Worm (Caenorhabditis elegans) whole organism, L2 larva: ENCODE results near the gene C44C1.6.

ENCODE experiments used
- C34F6.9 ChIP-seq: fragments of 150-350 bp; optimal IDR thresholded peaks from 2 replicates; lab custom pipeline; 2014; ENCODE audit warnings: missing biosample characterization, missing genetic modification characterization
- F13H6.1 ChIP-seq: sonication (generic microtip); optimal IDR thresholded peaks from 2 replicates; lab custom pipeline; 2016; ENCODE audit warnings: missing genetic modification characterization, missing compliant biosample characterization
- R02D3.7 ChIP-seq: fragments of 150-350 bp; optimal IDR thresholded peaks from 2 replicates; lab custom pipeline; 2014; ENCODE audit warnings: missing biosample characterization, missing genetic modification characterization
- Y55F3AM.14 ChIP-seq: fragments of 200-800 bp; sonication (Bioruptor generic); optimal IDR thresholded peaks from 2 replicates; lab custom pipeline; 2018; ENCODE audit warnings: mild to moderate bottlenecking, missing genetic modification characterization, missing compliant biosample characterization
- ZK546.5 ChIP-seq: sonication (generic microtip); optimal IDR thresholded peaks from 2 replicates; lab custom pipeline; 2017; ENCODE audit warnings: missing biosample characterization, missing genetic modification characterization
- alr-1 ChIP-seq: fragments of 150-350 bp; optimal IDR thresholded peaks from 2 replicates; lab custom pipeline; 2014; ENCODE audit warnings: missing biosample characterization, missing genetic modification characterization
- aly-2 ChIP-seq: fragments of 150-350 bp; optimal IDR thresholded peaks from 2 replicates; lab custom pipeline; 2014; ENCODE audit warnings: missing biosample characterization, missing genetic modification characterization
- ama-1 ChIP-seq: fragments of 150-350 bp; optimal IDR thresholded peaks from 2 replicates; lab custom pipeline; 2018; ENCODE audit warnings: inconsistent platforms
- blmp-1 ChIP-seq: sonication (generic microtip); optimal IDR thresholded peaks from 2 replicates; lab custom pipeline; 2017; ENCODE audit warnings: missing genetic modification characterization, mild to moderate bottlenecking, missing compliant biosample characterization, antibody characterized with exemption, moderate library complexity; ENCODE audit not compliant: insufficient read depth
- ceh-16 ChIP-seq: fragments of 150-350 bp; optimal IDR thresholded peaks from 2 replicates; lab custom pipeline; 2014; ENCODE audit warnings: missing biosample characterization, missing genetic modification characterization
- ceh-82 ChIP-seq: fragments of 150-350 bp; optimal IDR thresholded peaks from 2 replicates; lab custom pipeline; 2014; ENCODE audit warnings: missing biosample characterization, missing genetic modification characterization
- crh-2 ChIP-seq: sonication (generic microtip); optimal IDR thresholded peaks from 2 replicates; lab custom pipeline; 2017; ENCODE audit warnings: missing biosample characterization, missing genetic modification characterization
- dmd-4 ChIP-seq: sonication (generic microtip); optimal IDR thresholded peaks from 2 replicates; lab custom pipeline; 2017; ENCODE audit warnings: missing biosample characterization, missing genetic modification characterization
- egl-27 ChIP-seq: sonication (generic microtip); optimal IDR thresholded peaks from 3 replicates; lab custom pipeline; 2017; ENCODE audit warnings: missing biosample characterization, missing genetic modification reagents, missing genetic modification characterization
- elt-1 ChIP-seq: fragments of 150-350 bp; optimal IDR thresholded peaks from 2 replicates; lab custom pipeline; 2014; ENCODE audit warnings: missing biosample characterization, missing genetic modification characterization
- elt-3 ChIP-seq: sonication (generic microtip); optimal IDR thresholded peaks from 2 replicates; lab custom pipeline; 2017; ENCODE audit warnings: missing biosample characterization, missing genetic modification characterization
- fos-1 ChIP-seq: fragments of 150-350 bp; optimal IDR thresholded peaks from 2 replicates; lab custom pipeline; 2014; ENCODE audit warnings: missing biosample characterization, missing genetic modification characterization
- gmeb-1 ChIP-seq: fragments of 150-350 bp; optimal IDR thresholded peaks from 2 replicates; lab custom pipeline; 2014; ENCODE audit warnings: missing biosample characterization, missing genetic modification characterization
- lin-11 ChIP-seq: fragments of 150-350 bp; sonication (generic microtip); optimal IDR thresholded peaks from 2 replicates; lab custom pipeline; 2014; ENCODE audit warnings: missing biosample characterization, missing genetic modification characterization, inconsistent platforms, mixed read lengths
- lin-13 ChIP-seq: fragments of 150-350 bp; optimal IDR thresholded peaks from 2 replicates; lab custom pipeline; 2014; ENCODE audit warnings: missing biosample characterization, missing genetic modification reagents, missing genetic modification characterization
- lin-39 ChIP-seq: fragments of 150-350 bp; optimal IDR thresholded peaks from 2 replicates; lab custom pipeline; 2014; ENCODE audit warnings: missing biosample characterization, missing genetic modification reagents, missing genetic modification characterization
- lsy-2 ChIP-seq, 2 experiments: fragments of 150-350 bp in 1 of 2; sonication (generic microtip) in 1 of 2; optimal IDR thresholded peaks; 2 replicates each; lab custom pipeline; 2014 to 2017; ENCODE audit warnings: missing biosample characterization in 2 of 2, missing genetic modification characterization in 2 of 2
- mab-5 ChIP-seq: fragments of 150-350 bp; optimal IDR thresholded peaks from 2 replicates; lab custom pipeline; 2014; ENCODE audit warnings: missing biosample characterization, missing genetic modification characterization
- mbf-1 ChIP-seq: sonication (generic microtip); optimal IDR thresholded peaks from 2 replicates; lab custom pipeline; 2017; ENCODE audit warnings: missing biosample characterization, missing genetic modification characterization
- mdl-1 ChIP-seq, 2 experiments: fragments of 150-350 bp in 1 of 2; sonication (generic microtip) in 1 of 2; optimal IDR thresholded peaks; 2 replicates each; lab custom pipeline; 2017; ENCODE audit warnings: missing biosample characterization in 2 of 2, missing genetic modification characterization in 2 of 2
- nhr-10 ChIP-seq: sonication (generic microtip); optimal IDR thresholded peaks from 2 replicates; lab custom pipeline; 2017; ENCODE audit warnings: missing biosample characterization, missing genetic modification characterization
- nhr-11 ChIP-seq: fragments of 150-350 bp; optimal IDR thresholded peaks from 2 replicates; lab custom pipeline; 2014; ENCODE audit warnings: missing biosample characterization, missing genetic modification characterization
- nhr-12 ChIP-seq: fragments of 150-350 bp; optimal IDR thresholded peaks from 2 replicates; lab custom pipeline; 2014; ENCODE audit warnings: missing biosample characterization, missing genetic modification characterization
- nhr-129 ChIP-seq: fragments of 150-350 bp; optimal IDR thresholded peaks from 2 replicates; lab custom pipeline; 2014; ENCODE audit warnings: missing biosample characterization, missing genetic modification characterization
- nhr-21 ChIP-seq: fragments of 150-350 bp; optimal IDR thresholded peaks from 2 replicates; lab custom pipeline; 2014; ENCODE audit warnings: missing biosample characterization, missing genetic modification characterization
- nhr-23 ChIP-seq: fragments of 150-350 bp; optimal IDR thresholded peaks from 2 replicates; lab custom pipeline; 2014; ENCODE audit warnings: missing biosample characterization, missing genetic modification reagents, missing genetic modification characterization
- nhr-237 ChIP-seq: fragments of 150-350 bp; optimal IDR thresholded peaks from 2 replicates; lab custom pipeline; 2014; ENCODE audit warnings: missing biosample characterization, missing genetic modification characterization
- nhr-25 ChIP-seq: fragments of 150-350 bp; sonication (generic microtip); optimal IDR thresholded peaks from 3 replicates; lab custom pipeline; 2014; ENCODE audit warnings: missing biosample characterization, missing genetic modification characterization
- nhr-6 ChIP-seq: fragments of 150-350 bp; optimal IDR thresholded peaks from 2 replicates; lab custom pipeline; 2014; ENCODE audit warnings: missing biosample characterization, missing genetic modification characterization
- nhr-77 ChIP-seq: fragments of 150-350 bp; optimal IDR thresholded peaks from 2 replicates; lab custom pipeline; 2014; ENCODE audit warnings: missing biosample characterization, missing genetic modification characterization
- peb-1 ChIP-seq: fragments of 150-350 bp; optimal IDR thresholded peaks from 2 replicates; lab custom pipeline; 2014; ENCODE audit warnings: missing biosample characterization, missing genetic modification characterization
- sem-4 ChIP-seq: fragments of 150-350 bp; optimal IDR thresholded peaks from 2 replicates; lab custom pipeline; 2014; ENCODE audit warnings: missing biosample characterization, missing genetic modification reagents, missing genetic modification characterization
- skn-1 ChIP-seq: sonication (generic microtip); optimal IDR thresholded peaks from 2 replicates; lab custom pipeline; 2017; ENCODE audit warnings: missing biosample characterization, missing genetic modification characterization
- sma-3 ChIP-seq: sonication (generic microtip); optimal IDR thresholded peaks from 2 replicates; lab custom pipeline; 2016; ENCODE audit warnings: missing genetic modification reagents, missing genetic modification characterization, missing compliant biosample characterization
- sma-9 ChIP-seq, 2 experiments: fragments of 150-350 bp in 1 of 2; sonication (generic microtip) in 1 of 2; optimal IDR thresholded peaks; 2 replicates each; lab custom pipeline; 2014 to 2016; ENCODE audit warnings: missing genetic modification characterization in 2 of 2, mild to moderate bottlenecking in 1 of 2, missing biosample characterization in 1 of 2, missing compliant biosample characterization in 1 of 2, missing genetic modification reagents in 1 of 2, moderate library complexity in 1 of 2
- unc-39 ChIP-seq: fragments of 150-350 bp; optimal IDR thresholded peaks from 2 replicates; lab custom pipeline; 2014; ENCODE audit warnings: missing biosample characterization, missing genetic modification characterization
- unc-55 ChIP-seq: fragments of 150-350 bp; sonication (generic microtip); optimal IDR thresholded peaks from 3 replicates; lab custom pipeline; 2014; ENCODE audit warnings: missing biosample characterization, missing genetic modification reagents, missing genetic modification characterization
- unc-62 ChIP-seq: fragments of 150-350 bp; optimal IDR thresholded peaks from 2 replicates; lab custom pipeline; 2014; ENCODE audit warnings: missing biosample characterization, missing genetic modification reagents, missing genetic modification characterization
- zag-1 ChIP-seq: fragments of 150-350 bp; optimal IDR thresholded peaks from 2 replicates; lab custom pipeline; 2014; ENCODE audit warnings: missing biosample characterization, missing genetic modification characterization
- ztf-1 ChIP-seq: fragments of 200-800 bp; sonication (Bioruptor generic); conservative IDR thresholded peaks from 2 replicates; pipeline ENCODE4 v1.3.6; 2022; ENCODE audit warnings: missing genetic modification characterization, missing compliant biosample characterization
- ztf-11 ChIP-seq: sonication (generic microtip); optimal IDR thresholded peaks from 2 replicates; lab custom pipeline; 2017; ENCODE audit warnings: missing biosample characterization, missing genetic modification characterization
- ztf-4 ChIP-seq: fragments of 150-350 bp; optimal IDR thresholded peaks from 2 replicates; lab custom pipeline; 2014; ENCODE audit warnings: missing biosample characterization, missing genetic modification characterization

Gene C44C1.6

DNA sequence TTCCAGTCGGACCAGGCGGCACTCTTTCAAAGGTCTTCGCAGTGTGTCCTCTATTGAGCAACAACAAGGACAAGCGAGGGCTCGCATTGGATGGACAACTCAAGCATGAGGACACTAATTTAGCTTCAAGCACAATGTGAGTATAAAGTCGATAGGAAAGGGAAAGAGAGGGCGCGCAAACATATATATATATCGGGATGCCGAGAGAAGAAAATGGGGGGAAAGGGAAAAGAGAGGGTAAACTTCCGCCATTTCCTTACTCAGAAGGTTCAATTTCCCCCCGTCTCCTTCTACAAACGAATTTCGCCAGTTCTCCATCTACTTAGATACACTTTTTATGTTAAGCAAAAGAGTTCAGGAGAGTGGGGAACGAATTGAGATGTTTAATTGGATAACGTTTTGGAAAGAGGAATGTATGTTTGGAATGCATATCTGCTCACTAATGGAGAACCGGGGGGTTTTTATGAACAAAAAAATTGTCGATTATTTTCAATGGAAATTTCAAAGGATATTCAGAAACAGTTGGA lies 17.4 kb downstream of the C44C1.6 start:
- TF ChIP-seq unc-55 (GFP tag; lab: Kevin White, UChicago) (peak; percentile 5), Y55F3AM.14 (GFP tag; lab: Kevin White, UChicago) (no peak), F13H6.1 (peak; percentile 16), nhr-129 (tag; lab: Kevin White, UChicago) (no peak), unc-62 (GFP tag; lab: Kevin White, UChicago) (no peak), ZK546.5 (tag; lab: Kevin White, UChicago) (no peak), elt-3 (no peak), nhr-10 (tag; lab: Kevin White, UChicago) (no peak), sma-9 (GFP tag; optimal IDR thresholded peaks at IDR 0.05; lab: Kevin White, UChicago) (peak; percentile 19), sma-9 (tag; optimal IDR thresholded peaks at IDR 0.05; lab: Kevin White, UChicago) (no peak), C34F6.9 (tag; lab: Kevin White, UChicago) (peak; percentile 32), peb-1 (no peak), lin-39 (tag; lab: Kevin White, UChicago) (no peak), lsy-2 (tag; optimal IDR thresholded peaks at IDR 0.05; lab: Kevin White, UChicago) (peak in 1 of 2 experiments; percentile 23)

DNA sequence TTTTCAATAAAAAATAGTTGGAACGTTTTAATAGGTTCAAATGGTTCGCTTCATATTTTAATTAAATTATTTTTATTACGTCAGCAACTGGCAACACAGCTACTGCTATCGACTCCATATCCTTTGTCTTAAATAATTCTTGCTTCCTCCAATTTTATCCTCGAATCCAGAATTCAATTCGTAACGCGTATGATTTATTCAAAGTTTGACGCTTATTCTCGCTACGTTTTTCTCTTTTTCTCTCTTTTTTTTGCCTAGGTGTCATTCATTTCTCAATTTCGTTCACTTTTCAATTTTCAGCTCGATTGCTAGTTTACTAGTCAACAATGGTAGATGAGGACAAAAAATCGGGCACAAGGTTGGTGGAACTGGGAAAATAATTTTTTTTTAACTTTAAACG lies 19.6 kb downstream of the C44C1.6 start, which contains the start of gene arr-1:
Gene arr-1 (plus strand): TSS at position 301 of the 400 bp plus-strand sequence.
- no peak for TF ChIP-seq sma-3

DNA sequence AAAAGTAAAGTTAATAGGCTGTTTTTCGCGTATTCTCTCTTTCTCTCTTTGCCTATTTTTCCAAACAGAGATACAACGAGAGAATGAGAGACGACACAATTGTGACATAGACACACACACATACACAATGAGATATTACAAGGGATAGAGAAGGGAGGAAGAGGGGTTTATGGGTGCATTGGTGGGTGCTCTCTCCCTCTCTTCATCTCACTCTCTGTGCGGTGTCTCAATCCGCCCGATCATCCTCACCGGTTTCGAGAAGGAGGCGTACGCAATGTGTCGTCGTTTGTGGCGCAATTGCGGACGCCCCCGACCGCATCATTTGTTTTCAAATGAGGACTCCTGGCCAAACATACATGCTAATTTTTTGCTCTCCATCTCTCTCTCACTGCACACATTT lies 20.6 kb downstream of the C44C1.6 start:
- TF ChIP-seq sem-4 (tag; lab: Kevin White, UChicago) (peak; percentile 94), ama-1 (lab: Kevin White, UChicago) (no peak), unc-62 (GFP tag; lab: Kevin White, UChicago) (peak; percentile 51), alr-1 (tag; lab: Kevin White, UChicago) (no peak), nhr-11 (tag; lab: Kevin White, UChicago) (no peak), ztf-1 (GFP tag; lab: Robert Waterston, UW) (no peak), nhr-21 (peak; percentile 87), ZK546.5 (tag; lab: Kevin White, UChicago) (peak; percentile 13), ztf-11 (tag; lab: Kevin White, UChicago) (peak; percentile 44), nhr-237 (tag; lab: Kevin White, UChicago) (no peak), egl-27 (tag; lab: Kevin White, UChicago) (peak; percentile 94), elt-3 (no peak), crh-2 (tag; lab: Kevin White, UChicago) (peak; percentile 85), mbf-1 (tag; lab: Kevin White, UChicago) (no peak), sma-3 (peak; percentile 78), lin-13 (GFP tag; lab: Kevin White, UChicago) (peak; percentile 91), dmd-4 (tag; lab: Kevin White, UChicago) (no peak), sma-9 (GFP tag; optimal IDR thresholded peaks at IDR 0.05; lab: Kevin White, UChicago) (peak; percentile 95), sma-9 (tag; optimal IDR thresholded peaks at IDR 0.05; lab: Kevin White, UChicago) (no peak), nhr-77 (no peak), gmeb-1 (tag; lab: Kevin White, UChicago) (peak; percentile 64), nhr-12 (tag; lab: Kevin White, UChicago) (no peak), nhr-23 (tag; lab: Kevin White, UChicago) (no peak), mab-5 (tag; lab: Kevin White, UChicago) (peak; percentile 96), skn-1 (tag; lab: Kevin White, UChicago) (peak; percentile 54), nhr-129 (tag; lab: Kevin White, UChicago) (peak; percentile 98), lin-11 (tag; lab: Kevin White, UChicago) (peak; percentile 83), zag-1 (tag; lab: Kevin White, UChicago) (peak; percentile 97), Y55F3AM.14 (GFP tag; lab: Kevin White, UChicago) (peak; percentile 91), elt-1 (tag; lab: Kevin White, UChicago) (no peak), ztf-4 (tag; lab: Kevin White, UChicago) (peak; percentile 83), lin-39 (tag; lab: Kevin White, UChicago) (peak; percentile 71), mdl-1 (tag; optimal IDR thresholded peaks at IDR 0.05; lab: Kevin White, UChicago) (peak in 1 of 2 experiments; percentile 82), lsy-2 (tag; optimal IDR thresholded peaks at IDR 0.05; lab: Kevin White, UChicago) (peak; percentile 77 to 90), nhr-6 (tag; lab: Kevin White, UChicago) (peak; percentile 93), peb-1 (no peak), aly-2 (tag; lab: Kevin White, UChicago) (peak; percentile 73), ceh-82 (tag; lab: Kevin White, UChicago) (no peak), nhr-25 (tag; lab: Kevin White, UChicago) (peak; percentile 75), unc-55 (GFP tag; lab: Kevin White, UChicago) (peak; percentile 99), R02D3.7 (tag; lab: Kevin White, UChicago) (no peak), unc-39 (tag; lab: Kevin White, UChicago) (peak; percentile 58), fos-1 (tag; lab: Kevin White, UChicago) (peak; percentile 84), blmp-1 (peak; percentile 57), ceh-16 (tag; lab: Kevin White, UChicago) (peak; percentile 84), C34F6.9 (tag; lab: Kevin White, UChicago) (peak; percentile 98), F13H6.1 (peak; percentile 96)
